Worm (Caenorhabditis elegans): Measurements from ENCODE around the gene skr-20.

DNA sequence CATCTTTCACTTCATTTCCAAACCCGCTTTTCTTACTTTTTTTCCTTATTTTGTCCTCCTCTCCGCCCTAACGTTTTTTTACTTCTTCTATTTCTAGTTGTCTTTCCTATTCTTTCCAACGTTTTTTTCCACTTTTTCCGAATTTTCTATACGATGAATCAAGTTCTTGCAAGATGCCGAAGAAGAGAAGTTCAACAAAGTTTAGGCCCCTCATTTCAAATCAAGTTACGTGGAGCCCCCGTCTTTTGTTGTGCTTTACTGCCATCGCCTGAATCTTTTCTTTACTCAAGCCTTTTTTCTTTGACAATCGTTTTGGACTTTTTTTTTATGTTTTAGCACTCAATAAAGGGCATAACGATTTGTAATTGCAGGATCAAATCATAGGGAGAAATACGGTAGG lies 21.9 kb downstream of the skr-20 start, which contains the start of gene unc-9:
- TF ChIP-seq skn-1 (tag; optimal IDR thresholded peaks at IDR 0.05): no peak
- no peak for TF ChIP-seq gei-8 (GFP tag; optimal IDR thresholded peaks at IDR 0.05)
- no peak for TF ChIP-seq daf-16 (GFP tag; optimal IDR thresholded peaks at IDR 0.05)
- no peak for TF ChIP-seq daf-16 (tag; optimal IDR thresholded peaks at IDR 0.05)
- TF ChIP-seq ceh-82 (tag; optimal IDR thresholded peaks at IDR 0.05): no peak

All from whole organism, L4 larva.